Fruit fly (Drosophila melanogaster) whole organism, prepupa: Measurements from ENCODE around the gene sog.

ENCODE experiments used
- Blimp-1 ChIP-seq: fragments of 200-800 bp; sonication (Bioruptor generic); optimal IDR thresholded peaks from 3 replicates; lab custom pipeline; 2017; ENCODE audit warnings: missing biosample characterization, missing genetic modification characterization, mild to moderate bottlenecking, moderate library complexity, missing genetic modification reagents
- CG10631 ChIP-seq: fragments of 200-800 bp; sonication (Bioruptor generic); optimal IDR thresholded peaks from 2 replicates; lab custom pipeline; 2016; ENCODE audit warnings: missing biosample characterization, missing genetic modification characterization
- CG11294 ChIP-seq: fragments of 200-800 bp; sonication (Bioruptor generic); IDR thresholded peaks from 2 replicates; pipeline ENCODE4 v1.3.6; 2022; ENCODE audit warnings: missing biosample characterization, missing genetic modification characterization
- CG11762 ChIP-seq: fragments of 200-800 bp; sonication (Bioruptor generic); optimal IDR thresholded peaks from 3 replicates; lab custom pipeline; 2016; ENCODE audit warnings: missing biosample characterization, missing genetic modification characterization; ENCODE audit not compliant: insufficient read depth
- CG11902 ChIP-seq: fragments of 200-800 bp; sonication (Bioruptor generic); optimal IDR thresholded peaks from 3 replicates; lab custom pipeline; 2016; ENCODE audit warnings: missing biosample characterization, missing genetic modification characterization
- CG1621 ChIP-seq: fragments of 200-800 bp; sonication (Bioruptor generic); optimal IDR thresholded peaks from 3 replicates; lab custom pipeline; 2018; ENCODE audit warnings: missing biosample characterization, mild to moderate bottlenecking, missing genetic modification characterization
- CG3032 ChIP-seq: fragments of 200-800 bp; optimal IDR thresholded peaks from 2 replicates; lab custom pipeline; 2019; ENCODE audit warnings: missing biosample characterization, mild to moderate bottlenecking, missing genetic modification characterization, moderate library complexity
- CG34406 ChIP-seq: fragments of 200-800 bp; sonication (Bioruptor generic); optimal IDR thresholded peaks from 3 replicates; lab custom pipeline; 2016; ENCODE audit warnings: missing biosample characterization, missing genetic modification characterization
- CG3919 ChIP-seq: fragments of 200-800 bp; sonication (Bioruptor generic); optimal IDR thresholded peaks from 3 replicates; lab custom pipeline; 2016; ENCODE audit warnings: missing biosample characterization, missing genetic modification characterization
- CG4318 ChIP-seq: fragments of 200-800 bp; sonication (Bioruptor generic); optimal IDR thresholded peaks from 3 replicates; lab custom pipeline; 2017; ENCODE audit warnings: missing biosample characterization, mild to moderate bottlenecking, missing genetic modification characterization
- CG6276 ChIP-seq: fragments of 200-800 bp; sonication (Bioruptor generic); optimal IDR thresholded peaks from 2 replicates; lab custom pipeline; 2017; ENCODE audit warnings: missing biosample characterization, mild to moderate bottlenecking, missing genetic modification characterization
- CG6792 ChIP-seq: fragments of 200-800 bp; sonication (Bioruptor generic); optimal IDR thresholded peaks from 3 replicates; lab custom pipeline; 2016; ENCODE audit warnings: missing biosample characterization, missing genetic modification characterization
- CG6808 ChIP-seq: fragments of 200-800 bp; sonication (Bioruptor generic); optimal IDR thresholded peaks from 3 replicates; lab custom pipeline; 2017; ENCODE audit warnings: missing biosample characterization, missing genetic modification characterization, mild to moderate bottlenecking, moderate library complexity, missing genetic modification reagents
- CG7368 ChIP-seq: fragments of 200-800 bp; sonication (Bioruptor generic); optimal IDR thresholded peaks from 3 replicates; lab custom pipeline; 2016; ENCODE audit warnings: missing biosample characterization, missing genetic modification characterization
- CG8119 ChIP-seq: fragments of 200-800 bp; sonication (Bioruptor generic); IDR thresholded peaks from 3 replicates; pipeline ENCODE4 v1.3.6; 2022; ENCODE audit warnings: missing biosample characterization, missing genetic modification characterization
- CG8632 ChIP-seq: fragments of 200-800 bp; sonication (Bioruptor generic); optimal IDR thresholded peaks from 3 replicates; lab custom pipeline; 2016; ENCODE audit warnings: missing biosample characterization, missing genetic modification characterization
- CG9139 ChIP-seq: fragments of 200-800 bp; sonication (Bioruptor generic); optimal IDR thresholded peaks from 3 replicates; lab custom pipeline; 2017; ENCODE audit warnings: missing biosample characterization, mild to moderate bottlenecking, missing genetic modification characterization
- Eip75B ChIP-seq: fragments of 200-800 bp; sonication (Bioruptor generic); optimal IDR thresholded peaks from 3 replicates; lab custom pipeline; 2016; ENCODE audit warnings: missing biosample characterization, missing genetic modification characterization
- Eip78C ChIP-seq: fragments of 200-800 bp; sonication (Bioruptor generic); peaks from one replicate; lab custom pipeline; 2016; ENCODE audit warnings: missing biosample characterization, missing genetic modification characterization
- Ets21C ChIP-seq: fragments of 200-800 bp; sonication (Bioruptor generic); optimal IDR thresholded peaks from 3 replicates; lab custom pipeline; 2016; ENCODE audit warnings: missing biosample characterization, missing genetic modification characterization
- Gug ChIP-seq: fragments of 200-800 bp; sonication (Bioruptor generic); IDR thresholded peaks from 2 replicates; pipeline ENCODE4 v1.3.6; 2022; ENCODE audit warnings: missing biosample characterization, missing genetic modification characterization
- Hr39 ChIP-seq: fragments of 200-800 bp; sonication (Bioruptor generic); optimal IDR thresholded peaks from 2 replicates; lab custom pipeline; 2016; ENCODE audit warnings: missing biosample characterization, missing genetic modification characterization
- Lpt ChIP-seq: fragments of 200-800 bp; sonication (Bioruptor generic); optimal IDR thresholded peaks from 3 replicates; lab custom pipeline; 2016; ENCODE audit warnings: missing biosample characterization, missing genetic modification characterization
- Met ChIP-seq: fragments of 200-800 bp; sonication (Bioruptor generic); optimal IDR thresholded peaks from 3 replicates; lab custom pipeline; 2016; ENCODE audit warnings: missing biosample characterization, missing genetic modification characterization
- Smox ChIP-seq: fragments of 200-800 bp; sonication (Bioruptor generic); optimal IDR thresholded peaks from 3 replicates; lab custom pipeline; 2016; ENCODE audit warnings: missing biosample characterization, missing genetic modification characterization
- Sox102F ChIP-seq: fragments of 200-800 bp; sonication (Bioruptor generic); optimal IDR thresholded peaks from 2 replicates; lab custom pipeline; 2016; ENCODE audit warnings: missing biosample characterization, mild to moderate bottlenecking, missing genetic modification characterization
- Sox15 ChIP-seq: fragments of 200-800 bp; sonication (Bioruptor generic); optimal IDR thresholded peaks from 3 replicates; lab custom pipeline; 2016; ENCODE audit warnings: missing biosample characterization, missing genetic modification characterization
- cyc ChIP-seq: fragments of 200-800 bp; sonication (Bioruptor generic); optimal IDR thresholded peaks from 3 replicates; lab custom pipeline; 2016; ENCODE audit warnings: missing biosample characterization, missing genetic modification characterization
- dac ChIP-seq: fragments of 200-800 bp; sonication (Bioruptor generic); optimal IDR thresholded peaks from 2 replicates; lab custom pipeline; 2017; ENCODE audit warnings: missing biosample characterization, mild to moderate bottlenecking, missing genetic modification characterization
- dsx ChIP-seq: fragments of 200-800 bp; optimal IDR thresholded peaks from 3 replicates; lab custom pipeline; 2019; ENCODE audit warnings: missing biosample characterization, mild to moderate bottlenecking, missing genetic modification characterization, moderate library complexity; ENCODE audit not compliant: poor library complexity, severe bottlenecking
- eg ChIP-seq: fragments of 200-800 bp; sonication (Bioruptor generic); IDR thresholded peaks from 3 replicates; pipeline ENCODE4 v1.3.6; 2022; ENCODE audit warnings: missing biosample characterization, missing genetic modification characterization
- esn ChIP-seq: fragments of 200-800 bp; sonication (Bioruptor generic); optimal IDR thresholded peaks from 2 replicates; lab custom pipeline; 2016; ENCODE audit warnings: missing biosample characterization, mild to moderate bottlenecking, missing genetic modification characterization, moderate library complexity
- fd59A ChIP-seq: fragments of 200-800 bp; sonication (Bioruptor generic); optimal IDR thresholded peaks from 2 replicates; lab custom pipeline; 2017; ENCODE audit warnings: missing biosample characterization, mild to moderate bottlenecking, missing genetic modification characterization, missing genetic modification reagents
- fd85E ChIP-seq: fragments of 200-800 bp; sonication (Bioruptor generic); optimal IDR thresholded peaks from 3 replicates; lab custom pipeline; 2016; ENCODE audit warnings: missing biosample characterization, missing genetic modification characterization
- fkh ChIP-seq: fragments of 200-800 bp; sonication (Bioruptor generic); optimal IDR thresholded peaks from 3 replicates; lab custom pipeline; 2017; ENCODE audit warnings: missing biosample characterization, mild to moderate bottlenecking, missing genetic modification characterization, moderate library complexity
- net ChIP-seq: fragments of 200-800 bp; sonication (Bioruptor generic); optimal IDR thresholded peaks from 3 replicates; lab custom pipeline; 2016; ENCODE audit warnings: missing biosample characterization, missing genetic modification characterization
- pdm3 ChIP-seq: fragments of 200-800 bp; sonication (Bioruptor generic); optimal IDR thresholded peaks from 3 replicates; lab custom pipeline; 2016; ENCODE audit warnings: missing biosample characterization, missing genetic modification characterization
- salr ChIP-seq, 2 experiments: fragments of 200-800 bp; sonication (Bioruptor generic); optimal IDR thresholded peaks; 3 replicates each; lab custom pipeline; 2016 to 2018; ENCODE audit warnings: missing biosample characterization in 2 of 2, missing genetic modification characterization in 2 of 2, mild to moderate bottlenecking in 1 of 2
- spab ChIP-seq: fragments of 200-800 bp; sonication (Bioruptor generic); optimal IDR thresholded peaks from 2 replicates; lab custom pipeline; 2017; ENCODE audit warnings: missing biosample characterization, mild to moderate bottlenecking, missing genetic modification characterization, missing genetic modification reagents
- ss ChIP-seq, 2 experiments: fragments of 200-800 bp; sonication (Bioruptor generic); optimal IDR thresholded peaks; 2 replicates in 1 of 2; 3 replicates in 1 of 2; lab custom pipeline; 2017 to 2018; ENCODE audit warnings: mild to moderate bottlenecking in 2 of 2, missing biosample characterization in 2 of 2, missing genetic modification characterization in 2 of 2, moderate library complexity in 1 of 2
- svp ChIP-seq: fragments of 200-800 bp; sonication (Bioruptor generic); peaks from one replicate; lab custom pipeline; 2016; ENCODE audit warnings: missing biosample characterization, missing genetic modification characterization
- topi ChIP-seq: fragments of 200-800 bp; sonication (Bioruptor generic); optimal IDR thresholded peaks from 3 replicates; lab custom pipeline; 2016; ENCODE audit warnings: missing biosample characterization, missing genetic modification characterization
- vri ChIP-seq: fragments of 200-800 bp; sonication (Bioruptor generic); optimal IDR thresholded peaks from 3 replicates; lab custom pipeline; 2016; ENCODE audit warnings: missing biosample characterization, mild to moderate bottlenecking, missing genetic modification characterization

sog gene

dm6 chrX:15671026-15671563, 37.9 kb upstream of the sog start, which contains the start of gene CG15646 (continued):
- TF ChIP-seq CG8632 (GFP tag; lab: Kevin White, UChicago): peak; percentile 75
- TF ChIP-seq Lpt (GFP tag; lab: Kevin White, UChicago): peak; percentile 55
- TF ChIP-seq Ets21C (GFP tag; lab: Kevin White, UChicago): peak; percentile 26
- peak; percentile 92 for TF ChIP-seq Eip78C (GFP tag; lab: Kevin White, UChicago)
- peak; percentile 86 for TF ChIP-seq dsx (GFP tag; lab: Kevin White, UChicago)
- peak; percentile 53 for TF ChIP-seq CG11902 (GFP tag; lab: Kevin White, UChicago)
- TF ChIP-seq vri (GFP tag; lab: Kevin White, UChicago): peak; percentile 32
- TF ChIP-seq CG6276 (GFP tag; lab: Kevin White, UChicago): peak; percentile 39
- TF ChIP-seq Blimp-1 (GFP tag; lab: Kevin White, UChicago): peak; percentile 55
- peak; percentile 89 for TF ChIP-seq svp (GFP tag; lab: Kevin White, UChicago)
- peak; percentile 83 for TF ChIP-seq CG3032 (tag; lab: Kevin White, UChicago)
- peak; percentile 68 for TF ChIP-seq net (GFP tag; lab: Kevin White, UChicago)
- TF ChIP-seq fd85E (GFP tag; lab: Kevin White, UChicago): no peak
- 0 out of 2 replicates have a peak, but pooled peaks have one; percentile 23 for TF ChIP-seq Gug (GFP tag; lab: Robert Waterston, UW)
- peak; percentile 60 for TF ChIP-seq fd59A (GFP tag; lab: Kevin White, UChicago)
- peak; percentile 67 for TF ChIP-seq spab (GFP tag; lab: Kevin White, UChicago)
- peak; percentile 61 for TF ChIP-seq CG7368 (GFP tag; lab: Kevin White, UChicago)
- TF ChIP-seq Met (GFP tag; lab: Kevin White, UChicago): peak; percentile 76
- peak; percentile 50 for TF ChIP-seq CG1621 (tag; lab: Kevin White, UChicago)

- TF ChIP-seq Eip75B (GFP tag; lab: Kevin White, UChicago) (no peak), Sox15 (GFP tag; lab: Kevin White, UChicago) (no peak), salr (GFP tag; optimal IDR thresholded peaks at IDR 0.05; lab: Kevin White, UChicago) (no peak)
Observed at dm6 chrX:15662285-15662684, 29.1 kb upstream of the sog start, which contains the start of gene CG8119. CG8119 (plus strand) TSS chrX:15662585.

dm6 chrX:15653364-15653809, 20.2 kb upstream of the sog start:
- TF ChIP-seq net (GFP tag; lab: Kevin White, UChicago) (no peak), dsx (GFP tag; lab: Kevin White, UChicago) (no peak), Eip78C (GFP tag; lab: Kevin White, UChicago) (peak; percentile 26), Eip75B (GFP tag; lab: Kevin White, UChicago) (peak; percentile 6), CG6792 (GFP tag; lab: Kevin White, UChicago) (no peak), CG3919 (GFP tag; lab: Kevin White, UChicago) (peak; percentile 12), Hr39 (GFP tag; lab: Kevin White, UChicago) (peak; percentile 44), eg (GFP tag; lab: Robert Waterston, UW) (no peak), ss (GFP tag; optimal IDR thresholded peaks at IDR 0.05; lab: Kevin White, UChicago) (no peak), CG9139 (GFP tag; lab: Kevin White, UChicago) (no peak), dac (GFP tag; lab: Kevin White, UChicago) (no peak), CG10631 (no peak), esn (GFP tag; lab: Kevin White, UChicago) (peak; percentile 38), CG11762 (GFP tag; lab: Kevin White, UChicago) (no peak), fkh (GFP tag; lab: Kevin White, UChicago) (no peak), cyc (GFP tag; lab: Kevin White, UChicago) (peak; percentile 45), Sox102F (GFP tag; lab: Kevin White, UChicago) (no peak), Smox (GFP tag; lab: Kevin White, UChicago) (no peak), CG8119 (GFP tag; lab: Robert Waterston, UW) (no peak), topi (GFP tag; lab: Kevin White, UChicago) (peak; percentile 0), CG4318 (GFP tag; lab: Kevin White, UChicago) (no peak), salr (GFP tag; optimal IDR thresholded peaks at IDR 0.05; lab: Kevin White, UChicago) (no peak), svp (GFP tag; lab: Kevin White, UChicago) (no peak), CG1621 (tag; lab: Kevin White, UChicago) (no peak), Gug (GFP tag; lab: Robert Waterston, UW) (no peak), CG6276 (GFP tag; lab: Kevin White, UChicago) (no peak), CG34406 (GFP tag; lab: Kevin White, UChicago) (no peak), vri (GFP tag; lab: Kevin White, UChicago) (no peak), Met (GFP tag; lab: Kevin White, UChicago) (peak; percentile 13), CG8632 (GFP tag; lab: Kevin White, UChicago) (no peak), CG11294 (GFP tag; lab: Robert Waterston, UW) (no peak), CG11902 (GFP tag; lab: Kevin White, UChicago) (no peak), Blimp-1 (GFP tag; lab: Kevin White, UChicago) (no peak), pdm3 (GFP tag; lab: Kevin White, UChicago) (peak; percentile 31), fd85E (GFP tag; lab: Kevin White, UChicago) (no peak), CG6808 (GFP tag; lab: Kevin White, UChicago) (no peak), CG7368 (GFP tag; lab: Kevin White, UChicago) (no peak)
